Fruit fly (Drosophila melanogaster) whole organism, embryonic: ENCODE measurements around the gene MsrA.

Source experiments
- Aef1 ChIP-seq: fragments of 200-800 bp; sonication (Bioruptor generic); IDR thresholded peaks from 3 replicates; pipeline ENCODE4 v1.3.6; 2022; ENCODE audit warnings: missing biosample characterization, missing genetic modification characterization
- Asciz ChIP-seq: fragments of 200-800 bp; sonication (Bioruptor generic); optimal IDR thresholded peaks from 2 replicates; lab custom pipeline; 2017; ENCODE audit warnings: missing biosample characterization, mild to moderate bottlenecking, missing genetic modification characterization, missing genetic modification reagents
- BtbVII ChIP-seq: fragments of 200-800 bp; sonication (Bioruptor generic); optimal IDR thresholded peaks from 3 replicates; lab custom pipeline; 2017; ENCODE audit warnings: missing biosample characterization, mild to moderate bottlenecking, missing genetic modification characterization
- CG11398 ChIP-seq: fragments of 200-800 bp; sonication (Bioruptor generic); optimal IDR thresholded peaks from 2 replicates; lab custom pipeline; 2016; ENCODE audit warnings: missing biosample characterization, missing genetic modification characterization
- CG11695 ChIP-seq: fragments of 200-800 bp; sonication (Bioruptor generic); IDR thresholded peaks from 3 replicates; pipeline ENCODE4 v1.3.6; 2022; ENCODE audit warnings: missing biosample characterization, missing genetic modification characterization
- CG12299 ChIP-seq: fragments of 200-800 bp; sonication (Bioruptor generic); optimal IDR thresholded peaks from 2 replicates; lab custom pipeline; 2018; ENCODE audit warnings: missing biosample characterization, mild to moderate bottlenecking, missing genetic modification characterization
- CG13894 ChIP-seq: fragments of 200-800 bp; sonication (Bioruptor generic); optimal IDR thresholded peaks from 3 replicates; lab custom pipeline; 2018; ENCODE audit warnings: missing biosample characterization, mild to moderate bottlenecking, missing genetic modification characterization, moderate library complexity
- CG14667 ChIP-seq: fragments of 200-800 bp; sonication (Bioruptor generic); IDR thresholded peaks from 2 replicates; pipeline ENCODE4 v1.3.6; 2022; ENCODE audit warnings: missing biosample characterization, missing genetic modification characterization
- CG17361 ChIP-seq: fragments of 200-800 bp; sonication (Bioruptor generic); IDR thresholded peaks from 3 replicates; pipeline ENCODE4 v1.3.6; 2022; ENCODE audit warnings: missing biosample characterization, missing genetic modification characterization
- CG17612 ChIP-seq: fragments of 200-800 bp; sonication (Bioruptor generic); IDR thresholded peaks from 2 replicates; pipeline ENCODE4 v1.3.6; 2022; ENCODE audit warnings: missing biosample characterization, missing genetic modification characterization
- CG18476 ChIP-seq: fragments of 200-800 bp; sonication (Bioruptor generic); optimal IDR thresholded peaks from 2 replicates; lab custom pipeline; 2016; ENCODE audit warnings: missing biosample characterization, mild to moderate bottlenecking, missing genetic modification characterization
- CG30020 ChIP-seq: fragments of 200-800 bp; optimal IDR thresholded peaks from 2 replicates; lab custom pipeline; 2019; ENCODE audit warnings: missing biosample characterization, mild to moderate bottlenecking, missing genetic modification characterization, moderate library complexity
- CG34422 ChIP-seq: fragments of 200-800 bp; sonication (Bioruptor generic); IDR thresholded peaks from 3 replicates; pipeline ENCODE4 v1.3.6; 2022; ENCODE audit warnings: missing biosample characterization, missing genetic modification characterization
- CG3847 ChIP-seq: fragments of 200-800 bp; sonication (Bioruptor generic); IDR thresholded peaks from 2 replicates; pipeline ENCODE4 v1.3.6; 2022; ENCODE audit warnings: missing biosample characterization, missing genetic modification characterization
- CG4424 ChIP-seq: fragments of 200-800 bp; sonication (Bioruptor generic); optimal IDR thresholded peaks from 3 replicates; lab custom pipeline; 2016; ENCODE audit warnings: missing biosample characterization, missing genetic modification characterization
- CG4730 ChIP-seq: fragments of 200-800 bp; sonication (Bioruptor generic); IDR thresholded peaks from 2 replicates; pipeline ENCODE4 v1.3.6; 2022; ENCODE audit warnings: missing biosample characterization, missing genetic modification characterization
- CG4820 ChIP-seq: fragments of 200-800 bp; sonication (Bioruptor generic); optimal IDR thresholded peaks from 3 replicates; lab custom pipeline; 2016; ENCODE audit warnings: missing biosample characterization, missing genetic modification characterization
- Drgx ChIP-seq: fragments of 200-800 bp; sonication (Bioruptor generic); IDR thresholded peaks from 2 replicates; pipeline ENCODE4 v1.3.6; 2022; ENCODE audit warnings: missing biosample characterization, missing genetic modification characterization
- Fer1 ChIP-seq: fragments of 200-800 bp; sonication (Bioruptor generic); optimal IDR thresholded peaks from 2 replicates; lab custom pipeline; 2017; ENCODE audit warnings: missing biosample characterization, mild to moderate bottlenecking, missing genetic modification characterization
- H15 ChIP-seq: fragments of 200-800 bp; sonication (Bioruptor generic); IDR thresholded peaks from 3 replicates; pipeline ENCODE4 v1.3.6; 2022; ENCODE audit warnings: missing biosample characterization, missing genetic modification characterization
- HHEX ChIP-seq: fragments of 200-800 bp; sonication (Bioruptor generic); optimal IDR thresholded peaks from 3 replicates; lab custom pipeline; 2017; ENCODE audit warnings: missing biosample characterization, mild to moderate bottlenecking, missing genetic modification characterization, missing genetic modification reagents
- HLHmδ ChIP-seq: fragments of 200-800 bp; sonication (Bioruptor generic); optimal IDR thresholded peaks from 2 replicates; lab custom pipeline; 2018; ENCODE audit warnings: missing biosample characterization, mild to moderate bottlenecking, missing genetic modification characterization, moderate library complexity
- HmgD ChIP-seq: fragments of 200-800 bp; sonication (Bioruptor generic); optimal IDR thresholded peaks from 3 replicates; lab custom pipeline; 2016; ENCODE audit warnings: missing biosample characterization, missing genetic modification characterization
- Hmx ChIP-seq: fragments of 200-800 bp; sonication (Bioruptor generic); optimal IDR thresholded peaks from 2 replicates; lab custom pipeline; 2016; ENCODE audit warnings: missing biosample characterization, missing genetic modification characterization
- Hr39 ChIP-seq: fragments of >200 bp; optimal IDR thresholded peaks from 2 replicates; lab custom pipeline; 2017
- Med ChIP-seq: fragments of 200-800 bp; sonication (Bioruptor generic); peaks from one replicate; lab custom pipeline; 2016; ENCODE audit warnings: missing biosample characterization, missing genetic modification characterization, mild to moderate bottlenecking, inconsistent platforms, moderate library complexity
- Nf-YC ChIP-seq: fragments of 200-800 bp; optimal IDR thresholded peaks from 3 replicates; lab custom pipeline; 2019; ENCODE audit warnings: missing biosample characterization, mild to moderate bottlenecking, missing genetic modification characterization, moderate library complexity
- Scr ChIP-seq: fragments of 200-800 bp; sonication (Bioruptor generic); IDR thresholded peaks from 2 replicates; pipeline ENCODE4 v1.3.6; 2022; ENCODE audit warnings: missing biosample characterization, missing genetic modification characterization; ENCODE audit not compliant: partially characterized antibody
- Spps ChIP-seq: fragments of 200-800 bp; sonication (Bioruptor generic); optimal IDR thresholded peaks from 2 replicates; lab custom pipeline; 2018; ENCODE audit warnings: missing biosample characterization, mild to moderate bottlenecking, missing genetic modification characterization
- YL-1 ChIP-seq: fragments of 200-800 bp; sonication (Bioruptor generic); optimal IDR thresholded peaks from 3 replicates; lab custom pipeline; 2017; ENCODE audit warnings: missing biosample characterization, mild to moderate bottlenecking, missing genetic modification characterization
- amos ChIP-seq: fragments of 200-800 bp; sonication (Bioruptor generic); IDR thresholded peaks from 2 replicates; pipeline ENCODE4 v1.3.6; 2022; ENCODE audit warnings: missing biosample characterization, missing genetic modification characterization; ENCODE audit not compliant: partially characterized antibody
- bab2 ChIP-seq: fragments of 200-800 bp; sonication (Bioruptor generic); optimal IDR thresholded peaks from 2 replicates; lab custom pipeline; 2016; ENCODE audit warnings: missing biosample characterization, missing genetic modification characterization
- hb ChIP-seq: fragments of 200-800 bp; sonication (Bioruptor generic); IDR thresholded peaks from 3 replicates; pipeline ENCODE4 v1.3.6; 2022; ENCODE audit warnings: missing biosample characterization, missing genetic modification characterization; ENCODE audit not compliant: partially characterized antibody
- hth ChIP-seq: fragments of >200 bp; optimal IDR thresholded peaks from 2 replicates; lab custom pipeline; 2017; ENCODE audit warnings: inconsistent platforms
- kay ChIP-seq: fragments of 200-800 bp; sonication (Bioruptor generic); optimal IDR thresholded peaks from 2 replicates; lab custom pipeline; 2016; ENCODE audit warnings: missing biosample characterization, missing genetic modification characterization
- kni ChIP-seq: fragments of 200-800 bp; sonication (Bioruptor generic); optimal IDR thresholded peaks from 3 replicates; lab custom pipeline; 2017; ENCODE audit warnings: mild to moderate bottlenecking, missing biosample characterization, missing genetic modification reagents, missing genetic modification characterization
- mam ChIP-seq: fragments of 200-800 bp; sonication (Bioruptor generic); optimal IDR thresholded peaks from 3 replicates; lab custom pipeline; 2016; ENCODE audit warnings: missing biosample characterization, missing genetic modification characterization
- oc ChIP-seq: fragments of 200-800 bp; sonication (Bioruptor generic); optimal IDR thresholded peaks from 2 replicates; lab custom pipeline; 2018; ENCODE audit warnings: missing biosample characterization, mild to moderate bottlenecking, missing genetic modification characterization, moderate library complexity
- odd ChIP-seq: fragments of 200-800 bp; sonication (Bioruptor generic); optimal IDR thresholded peaks from 2 replicates; lab custom pipeline; 2017; ENCODE audit warnings: missing biosample characterization, mild to moderate bottlenecking, missing genetic modification characterization
- onecut ChIP-seq: fragments of 200-800 bp; sonication (Bioruptor generic); IDR thresholded peaks from 2 replicates; pipeline ENCODE4 v1.3.6; 2022; ENCODE audit warnings: missing biosample characterization, missing genetic modification characterization
- pita ChIP-seq: fragments of 200-800 bp; sonication (Bioruptor generic); optimal IDR thresholded peaks from 2 replicates; lab custom pipeline; 2017; ENCODE audit warnings: missing biosample characterization, mild to moderate bottlenecking, missing genetic modification characterization
- prd ChIP-seq, 3 experiments: fragments of >200 bp in 2 of 3; fragments of 200-800 bp in 1 of 3; sonication (Bioruptor generic) in 1 of 3; optimal IDR thresholded peaks in 2 of 3; IDR thresholded peaks in 1 of 3; 2 replicates in 2 of 3; 3 replicates in 1 of 3; pipeline versions ENCODE4 v1.3.6 to Lab custom; 2017 to 2022; ENCODE audit warnings: missing biosample characterization in 1 of 3, missing genetic modification characterization in 1 of 3
- psq ChIP-seq: fragments of 200-800 bp; sonication (Bioruptor generic); optimal IDR thresholded peaks from 2 replicates; lab custom pipeline; 2017; ENCODE audit warnings: missing biosample characterization, missing genetic modification characterization
- pzg ChIP-seq: fragments of 200-800 bp; sonication (Bioruptor generic); optimal IDR thresholded peaks from 3 replicates; lab custom pipeline; 2018; ENCODE audit warnings: missing biosample characterization, mild to moderate bottlenecking, missing genetic modification characterization, moderate library complexity
- row ChIP-seq: fragments of 200-800 bp; sonication (Bioruptor generic); IDR thresholded peaks from 3 replicates; pipeline ENCODE4 v1.3.6; 2022; ENCODE audit warnings: missing biosample characterization, missing genetic modification characterization
- sna ChIP-seq: fragments of 200-800 bp; sonication (Bioruptor generic); IDR thresholded peaks from 2 replicates; pipeline ENCODE4 v1.3.6; 2022; ENCODE audit warnings: missing biosample characterization, missing genetic modification characterization; ENCODE audit not compliant: partially characterized antibody
- tgo ChIP-seq: fragments of 200-800 bp; sonication (Bioruptor generic); IDR thresholded peaks from 3 replicates; pipeline ENCODE4 v1.3.6; 2022; ENCODE audit warnings: missing biosample characterization, missing genetic modification characterization
- vvl ChIP-seq: fragments of 200-800 bp; sonication (Bioruptor generic); IDR thresholded peaks from 2 replicates; pipeline ENCODE4 v1.3.6; 2022; ENCODE audit warnings: missing biosample characterization, missing genetic modification characterization
- zen2 ChIP-seq: fragments of 200-800 bp; sonication (Bioruptor generic); IDR thresholded peaks from 3 replicates; pipeline ENCODE4 v1.3.6; 2022; ENCODE audit warnings: missing biosample characterization, missing genetic modification characterization; ENCODE audit not compliant: partially characterized antibody
- zfh2 ChIP-seq: fragments of 200-800 bp; sonication (Bioruptor generic); optimal IDR thresholded peaks from 2 replicates; lab custom pipeline; 2016; ENCODE audit warnings: missing biosample characterization, missing genetic modification characterization

The MsrA gene

dm6 chr3L:15553993-15554644 lies 43.3 kb downstream of the MsrA start, which contains the start of gene AGO2 (continued):
- peak; percentile 63 for TF ChIP-seq CG30020 (tag; lab: Kevin White, UChicago)
- peak; percentile 62 for TF ChIP-seq pzg (GFP tag; lab: Kevin White, UChicago)
- peak; percentile 62 for TF ChIP-seq pita (GFP tag; lab: Kevin White, UChicago)
- peak; percentile 68; the same call in 2 of the 3 replicates for TF ChIP-seq hb (GFP tag; lab: Robert Waterston, UW)
- peak; percentile 47 for TF ChIP-seq onecut (GFP tag; lab: Robert Waterston, UW)
- TF ChIP-seq HLHmδ (GFP tag; lab: Kevin White, UChicago), result peak; percentile 16
- peak; percentile 91 for TF ChIP-seq HmgD (GFP tag; lab: Kevin White, UChicago)
- TF ChIP-seq CG14667 (GFP tag; lab: Robert Waterston, UW), result no peak
- TF ChIP-seq CG34422 (GFP tag; lab: Robert Waterston, UW), result peak; percentile 76; the same call in 1 of the 3 replicates
- TF ChIP-seq CG11695 (GFP tag; lab: Robert Waterston, UW), result no peak
- TF ChIP-seq psq (GFP tag; lab: Kevin White, UChicago), result no peak
- peak; percentile 60 for TF ChIP-seq sna (GFP tag; lab: Robert Waterston, UW)
- TF ChIP-seq Aef1 (GFP tag; lab: Robert Waterston, UW), result peak; percentile 70
- no peak for TF ChIP-seq bab2 (GFP tag; lab: Kevin White, UChicago)
- peak; percentile 65 for TF ChIP-seq Scr (GFP tag; lab: Robert Waterston, UW)
- peak; percentile 20 for TF ChIP-seq odd (GFP tag; lab: Kevin White, UChicago)
- TF ChIP-seq zfh2, result peak; percentile 9
- TF ChIP-seq kay (GFP tag; lab: Kevin White, UChicago), result peak; percentile 91
- TF ChIP-seq amos (GFP tag; lab: Robert Waterston, UW), result peak; percentile 74
- TF ChIP-seq vvl (GFP tag; lab: Robert Waterston, UW), result peak; percentile 34; the same call in 1 of the 2 replicates
- peak; percentile 9 for TF ChIP-seq BtbVII (GFP tag; lab: Kevin White, UChicago)
- TF ChIP-seq CG11398 (GFP tag; lab: Kevin White, UChicago), result peak; percentile 8
- peak; percentile 13 for TF ChIP-seq Fer1 (GFP tag; lab: Kevin White, UChicago)
- TF ChIP-seq mam (GFP tag; lab: Kevin White, UChicago), result no peak
- peak; percentile 89 for TF ChIP-seq Drgx (GFP tag; lab: Robert Waterston, UW)
- peak; percentile 68 for TF ChIP-seq Med (GFP tag; lab: Kevin White, UChicago)
- no peak for TF ChIP-seq oc (tag; lab: Kevin White, UChicago)
- TF ChIP-seq row (GFP tag; lab: Robert Waterston, UW), result peak; percentile 31; the same call in 1 of the 3 replicates
- peak; percentile 61 for TF ChIP-seq kni (GFP tag; lab: Kevin White, UChicago)
- TF ChIP-seq Nf-YC (tag; lab: Kevin White, UChicago), result peak; percentile 19
- TF ChIP-seq zen2 (GFP tag; lab: Robert Waterston, UW), result peak; percentile 69; the same call in 2 of the 3 replicates
- TF ChIP-seq CG4730, result no peak
- peak; percentile 24 for TF ChIP-seq CG12299 (tag; lab: Kevin White, UChicago)
- no peak for TF ChIP-seq tgo (GFP tag; lab: Robert Waterston, UW)
- TF ChIP-seq YL-1 (GFP tag; lab: Kevin White, UChicago), result peak; percentile 92
- TF ChIP-seq CG17361, result peak; percentile 32; the same call in 1 of the 3 replicates
- peak; percentile 21 for TF ChIP-seq HHEX (GFP tag; lab: Kevin White, UChicago)
- no peak for TF ChIP-seq CG4820
- no peak for TF ChIP-seq Hr39 (lab: Kevin White, UChicago)
- no peak for TF ChIP-seq H15
- TF ChIP-seq hth (lab: Kevin White, UChicago), result no peak
- TF ChIP-seq prd (optimal IDR thresholded peaks at IDR 0.05; lab: Kevin White, UChicago), result no peak
- 0 out of 3 replicates have a peak, but pooled peaks have one; percentile 14 for TF ChIP-seq prd (GFP tag; IDR thresholded peaks at IDR 0.05; lab: Robert Waterston, UW)
- no peak for TF ChIP-seq Hmx (GFP tag; lab: Kevin White, UChicago)
- TF ChIP-seq CG4424 (GFP tag; lab: Kevin White, UChicago), result no peak
- peak; percentile 23 for TF ChIP-seq Asciz
- no peak for TF ChIP-seq CG3847 (GFP tag; lab: Robert Waterston, UW)
- no peak for TF ChIP-seq CG13894 (tag; lab: Kevin White, UChicago)
- no peak for TF ChIP-seq Spps (tag; lab: Kevin White, UChicago)
- no peak for TF ChIP-seq CG17612 (GFP tag; lab: Robert Waterston, UW)
- no peak for TF ChIP-seq CG18476 (GFP tag; lab: Kevin White, UChicago)
